Worm (Caenorhabditis elegans) whole organism, L4/young adult: ENCODE data around the gene Y54G2A.48.

Experiments used
- W03F9.2 ChIP-seq: fragments of 150-350 bp; optimal IDR thresholded peaks from 2 replicates; lab custom pipeline; 2014; ENCODE audit warnings: missing biosample characterization, missing genetic modification characterization
- dao-5 ChIP-seq: sonication (generic microtip); optimal IDR thresholded peaks from 2 replicates; lab custom pipeline; 2016; ENCODE audit warnings: missing genotype, missing genetic modification characterization, moderate library complexity, missing compliant biosample characterization
- him-1 ChIP-seq: sonication (generic microtip); optimal IDR thresholded peaks from 2 replicates; lab custom pipeline; 2016; ENCODE audit warnings: missing genotype, missing genetic modification reagents, missing genetic modification characterization, missing compliant biosample characterization

DNA sequence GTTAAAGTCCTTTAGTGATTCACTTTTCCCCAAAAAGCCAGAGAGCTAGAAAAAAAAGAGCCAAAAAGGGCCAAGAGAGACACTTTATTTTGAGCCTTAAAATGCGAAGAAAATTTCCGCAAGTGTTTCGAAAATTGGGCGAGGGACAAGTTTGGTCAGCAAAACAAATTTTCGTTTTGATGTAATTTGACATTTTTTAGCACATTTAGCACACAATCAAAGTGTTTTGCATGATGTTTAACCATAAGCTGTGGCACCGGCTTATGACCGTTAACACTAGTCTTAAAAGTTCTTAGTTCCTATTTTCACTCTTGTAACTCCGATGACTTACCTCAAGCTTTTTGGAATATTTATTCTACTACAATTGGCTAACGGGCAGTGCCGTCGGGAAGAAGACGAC is 12.1 kb downstream of the Y54G2A.48 start, which contains the start of gene Y54G2A.37:
- TF ChIP-seq him-1 (tag; lab: Kevin White, UChicago) (no peak), W03F9.2 (tag; lab: Kevin White, UChicago) (no peak), dao-5 (tag; lab: Kevin White, UChicago) (no peak)
